Fruit fly (Drosophila melanogaster): ENCODE results near the gene Sema1a.
A peak's percentile ranks its signal among the peaks of the same experiment; 100 is the strongest.

Sema1a gene

DNA sequence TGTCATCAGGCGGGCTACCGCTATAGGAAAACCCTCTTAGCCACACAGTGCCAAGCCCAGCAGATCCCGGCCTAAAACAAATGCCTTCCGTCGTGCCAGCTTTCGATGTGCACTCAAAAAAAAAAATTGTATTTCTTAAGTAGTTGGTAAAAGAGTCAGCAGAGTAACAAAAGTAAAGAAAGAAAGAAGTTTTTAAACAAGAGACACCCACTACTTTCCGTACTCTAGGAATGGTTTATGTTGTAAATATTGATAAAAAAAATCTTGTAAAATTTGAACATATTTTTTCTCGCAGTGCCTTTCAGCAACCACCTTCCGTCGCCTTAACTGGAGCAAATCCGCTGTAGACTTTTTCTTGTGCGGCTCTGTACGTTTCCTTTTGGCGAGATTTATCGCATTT is 31.0 kb downstream of the Sema1a start (continued):
- TF ChIP-seq CG6765 (GFP tag; optimal IDR thresholded peaks at IDR 0.05) (no peak), Ssrp (tag; optimal IDR thresholded peaks at IDR 0.05) (peak; percentile 26), Sox100B (GFP tag; optimal IDR thresholded peaks at IDR 0.05) (peak; percentile 38), Mes4 (GFP tag; optimal IDR thresholded peaks at IDR 0.05) (peak; percentile 20), Dfd (GFP tag; optimal IDR thresholded peaks at IDR 0.05) (no peak), Eip74EF (GFP tag; optimal IDR thresholded peaks at IDR 0.05) (peak in 1 of 2 experiments; percentile 32), Ets97D (GFP tag; optimal IDR thresholded peaks at IDR 0.05) (no peak), Sox102F (GFP tag; optimal IDR thresholded peaks at IDR 0.05) (peak; percentile 48), CG10462 (GFP tag; optimal IDR thresholded peaks at IDR 0.05) (no peak), CG9797 (GFP tag; optimal IDR thresholded peaks at IDR 0.05) (no peak), CG4282 (GFP tag; optimal IDR thresholded peaks at IDR 0.05) (no peak), CG1792 (GFP tag; optimal IDR thresholded peaks at IDR 0.05) (no peak), pb (GFP tag; optimal IDR thresholded peaks at IDR 0.05) (no peak), Dad (GFP tag; optimal IDR thresholded peaks at IDR 0.05) (no peak), ci (GFP tag; IDR thresholded peaks at IDR 0.05) (peak; percentile 26; the same call in 1 of the 3 replicates), mirr (GFP tag; optimal IDR thresholded peaks at IDR 0.05) (no peak), CG4730 (GFP tag; IDR thresholded peaks at IDR 0.05) (no peak), amos (GFP tag; IDR thresholded peaks at IDR 0.05; ENCODE audit: partially characterized antibody) (no peak), Taf1 (GFP tag; IDR thresholded peaks at IDR 0.05) (no peak), pros (GFP tag; optimal IDR thresholded peaks at IDR 0.05) (no peak), CG2120 (GFP tag; optimal IDR thresholded peaks at IDR 0.05) (peak; percentile 64), Dek (tag; optimal IDR thresholded peaks at IDR 0.05) (peak; percentile 33), Fer2 (tag; optimal IDR thresholded peaks at IDR 0.05) (no peak), CG12155 (GFP tag; optimal IDR thresholded peaks at IDR 0.05) (peak; percentile 10), CG17359 (tag; optimal IDR thresholded peaks at IDR 0.05) (peak; percentile 47), CG32772 (GFP tag; IDR thresholded peaks at IDR 0.05) (0 out of 2 replicates have a peak, but pooled peaks have one; percentile 39), CG12391 (tag; optimal IDR thresholded peaks at IDR 0.05) (peak; percentile 55), nerfin-1 (tag; optimal IDR thresholded peaks at IDR 0.05) (no peak), pum (GFP tag; optimal IDR thresholded peaks at IDR 0.05) (peak; percentile 44), Tbp (GFP tag; optimal IDR thresholded peaks at IDR 0.05) (no peak), ssp (GFP tag; IDR thresholded peaks at IDR 0.05) (no peak), crc (GFP tag; optimal IDR thresholded peaks at IDR 0.05) (peak; percentile 17), eve (GFP tag; optimal IDR thresholded peaks at IDR 0.05) (peak in 1 of 2 experiments; percentile 34), pzg (GFP tag; optimal IDR thresholded peaks at IDR 0.05) (no peak), ara (GFP tag; IDR thresholded peaks at IDR 0.05) (no peak), HLHmδ (GFP tag; optimal IDR thresholded peaks at IDR 0.05) (no peak), CG1024 (GFP tag; IDR thresholded peaks at IDR 0.05) (no peak), CG4707 (GFP tag; optimal IDR thresholded peaks at IDR 0.05) (no peak), gro (GFP tag; optimal IDR thresholded peaks at IDR 0.05) (no peak), H15 (GFP tag; IDR thresholded peaks at IDR 0.05) (no peak), jigr1 (GFP tag; IDR thresholded peaks at IDR 0.05) (no peak), Hr51 (GFP tag; optimal IDR thresholded peaks at IDR 0.05) (peak in 1 of 2 experiments; percentile 57), slbo (GFP tag; IDR thresholded peaks at IDR 0.05) (peak; percentile 54), CG3281 (GFP tag; optimal IDR thresholded peaks at IDR 0.05) (peak; percentile 33), repo (GFP tag; optimal IDR thresholded peaks at IDR 0.05) (no peak), CG2199 (GFP tag; IDR thresholded peaks at IDR 0.05) (no peak), fu2 (GFP tag; optimal IDR thresholded peaks at IDR 0.05) (no peak), CG18262 (tag; optimal IDR thresholded peaks at IDR 0.05) (peak; percentile 46), shn (GFP tag; optimal IDR thresholded peaks at IDR 0.05) (no peak), cad (GFP tag; optimal IDR thresholded peaks at IDR 0.05) (no peak), CG31388 (GFP tag; optimal IDR thresholded peaks at IDR 0.05) (no peak), Sry-β (GFP tag; optimal IDR thresholded peaks at IDR 0.05) (no peak)

Data from whole organism, embryonic.